Worm (Caenorhabditis elegans) whole organism, L4 larva: ENCODE results near the gene T10B10.9.
A peak's percentile ranks its signal among the peaks of the same experiment; 100 is the strongest.

Source experiments
- F26F4.8 ChIP-seq: fragments of 200-800 bp; sonication (Bioruptor generic); conservative IDR thresholded peaks from 2 replicates; pipeline ENCODE4 v1.3.6; 2022; ENCODE audit warnings: missing genetic modification characterization, missing compliant biosample characterization
- F37D6.2 ChIP-seq: sonication (generic microtip); optimal IDR thresholded peaks from 2 replicates; lab custom pipeline; 2016; ENCODE audit warnings: mild to moderate bottlenecking, missing genetic modification characterization, missing compliant biosample characterization
- F44E2.7 ChIP-seq: fragments of 200-800 bp; sonication (Bioruptor generic); IDR thresholded peaks from 2 replicates; pipeline ENCODE4 v2.1.2; 2022; ENCODE audit warnings: missing genetic modification characterization, missing compliant biosample characterization
- F49E8.2 ChIP-seq: sonication (generic microtip); optimal IDR thresholded peaks from 2 replicates; lab custom pipeline; 2016; ENCODE audit warnings: missing compliant biosample characterization, mild to moderate bottlenecking, missing genetic modification characterization, borderline replicate concordance
- T26A8.4 ChIP-seq: fragments of 200-800 bp; sonication (Bioruptor generic); IDR thresholded peaks from 2 replicates; pipeline ENCODE4 v1.3.6; 2022; ENCODE audit warnings: missing genetic modification characterization, missing compliant biosample characterization
- ZK337.2 ChIP-seq: fragments of 200-800 bp; sonication (Bioruptor generic); IDR thresholded peaks from 2 replicates; pipeline ENCODE4 v1.3.6; 2022; ENCODE audit warnings: missing genetic modification reagents, missing genetic modification characterization, missing compliant biosample characterization
- aha-1 ChIP-seq: fragments of 150-350 bp; peaks from one replicate; lab custom pipeline; 2014; ENCODE audit warnings: missing biosample characterization, missing genetic modification characterization
- ceh-28 ChIP-seq: fragments of 150-350 bp; optimal IDR thresholded peaks from 2 replicates; lab custom pipeline; 2014; ENCODE audit warnings: missing biosample characterization, missing genetic modification reagents, missing genetic modification characterization
- ceh-32 ChIP-seq: sonication (generic microtip); optimal IDR thresholded peaks from 2 replicates; lab custom pipeline; 2016; ENCODE audit warnings: mild to moderate bottlenecking, missing genetic modification characterization, missing compliant biosample characterization; ENCODE audit not compliant: poor library complexity
- ces-1 ChIP-seq: fragments of 150-350 bp; sonication (generic microtip); optimal IDR thresholded peaks from 4 replicates; lab custom pipeline; 2014; ENCODE audit warnings: missing biosample characterization, missing genetic modification reagents, missing genetic modification characterization
- ctbp-1 ChIP-seq: fragments of 200-800 bp; sonication (Bioruptor generic); IDR thresholded peaks from 2 replicates; pipeline ENCODE4 v1.3.6; 2022; ENCODE audit warnings: missing genetic modification reagents, missing genetic modification characterization, missing compliant biosample characterization
- daf-12 ChIP-seq: fragments of 150-350 bp; optimal IDR thresholded peaks from 2 replicates; lab custom pipeline; 2014; ENCODE audit warnings: missing biosample characterization, missing genetic modification reagents, missing genetic modification characterization
- daf-16 ChIP-seq, 3 experiments: sonication (generic microtip); optimal IDR thresholded peaks; 2 replicates each; lab custom pipeline; 2016 to 2017; ENCODE audit warnings: missing genetic modification characterization in 3 of 3, missing genetic modification reagents in 3 of 3, mild to moderate bottlenecking in 2 of 3, missing compliant biosample characterization in 2 of 3, missing biosample characterization in 1 of 3, moderate library complexity in 1 of 3
- daf-19 ChIP-seq: fragments of 200-800 bp; sonication (Bioruptor generic); conservative IDR thresholded peaks from 2 replicates; pipeline ENCODE4 v1.3.6; 2022; ENCODE audit warnings: missing genetic modification characterization, missing compliant biosample characterization
- daf-8 ChIP-seq: fragments of 200-800 bp; sonication (Bioruptor generic); IDR thresholded peaks from 2 replicates; pipeline ENCODE4 v1.3.6; 2022; ENCODE audit warnings: missing genetic modification characterization, missing compliant biosample characterization
- dmd-8 ChIP-seq: fragments of 200-800 bp; sonication (Bioruptor generic); IDR thresholded peaks from 2 replicates; pipeline ENCODE4 v1.3.6; 2022; ENCODE audit warnings: missing genetic modification characterization, missing compliant biosample characterization
- dmd-9 ChIP-seq: fragments of 200-800 bp; sonication (Bioruptor generic); IDR thresholded peaks from 2 replicates; pipeline ENCODE4 v1.3.6; 2022; ENCODE audit warnings: missing genetic modification reagents, missing genetic modification characterization, missing compliant biosample characterization
- duxl-1 ChIP-seq: sonication (generic microtip); optimal IDR thresholded peaks from 2 replicates; lab custom pipeline; 2016; ENCODE audit warnings: mild to moderate bottlenecking, missing genetic modification characterization, moderate library complexity, missing compliant biosample characterization; ENCODE audit not compliant: poor library complexity
- fkh-10 ChIP-seq: fragments of 150-350 bp; optimal IDR thresholded peaks from 2 replicates; lab custom pipeline; 2014; ENCODE audit warnings: missing biosample characterization, missing genetic modification reagents, missing genetic modification characterization
- fos-1 ChIP-seq: fragments of 150-350 bp; optimal IDR thresholded peaks from 2 replicates; lab custom pipeline; 2014; ENCODE audit warnings: missing biosample characterization, missing genetic modification characterization
- gei-8 ChIP-seq: fragments of 200-800 bp; sonication (Bioruptor generic); optimal IDR thresholded peaks from 2 replicates; lab custom pipeline; 2018; ENCODE audit warnings: mild to moderate bottlenecking, missing genetic modification characterization, missing compliant biosample characterization
- hif-1 ChIP-seq, 2 experiments: sonication (generic microtip); optimal IDR thresholded peaks; 2 replicates each; lab custom pipeline; 2016 to 2017; ENCODE audit warnings: missing compliant biosample characterization in 2 of 2, missing genetic modification characterization in 2 of 2, missing genetic modification reagents in 2 of 2, missing genotype in 2 of 2, mild to moderate bottlenecking in 1 of 2
- lin-13 ChIP-seq: fragments of 150-350 bp; optimal IDR thresholded peaks from 2 replicates; lab custom pipeline; 2014; ENCODE audit warnings: missing biosample characterization, missing genetic modification reagents, missing genetic modification characterization
- lin-15B ChIP-seq: fragments of 150-350 bp; sonication (generic microtip); optimal IDR thresholded peaks from 3 replicates; lab custom pipeline; 2014; ENCODE audit warnings: missing biosample characterization, missing genetic modification characterization
- lin-29 ChIP-seq: fragments of 200-800 bp; sonication (Bioruptor generic); IDR thresholded peaks from 2 replicates; pipeline ENCODE4 v1.3.6; 2022; ENCODE audit warnings: missing genetic modification reagents, missing genetic modification characterization, missing compliant biosample characterization
- lin-39 ChIP-seq: fragments of 150-350 bp; optimal IDR thresholded peaks from 2 replicates; lab custom pipeline; 2014; ENCODE audit warnings: missing biosample characterization, missing genetic modification reagents, missing genetic modification characterization
- madf-9 ChIP-seq: fragments of 200-800 bp; sonication (Bioruptor generic); conservative IDR thresholded peaks from 2 replicates; pipeline ENCODE4 v1.3.6; 2022; ENCODE audit warnings: missing genetic modification reagents, missing genetic modification characterization, missing compliant biosample characterization
- mdl-1 ChIP-seq, 2 experiments: fragments of 150-350 bp in 1 of 2; sonication (generic microtip) in 1 of 2; optimal IDR thresholded peaks; 2 replicates each; lab custom pipeline; 2014 to 2017; ENCODE audit warnings: missing biosample characterization in 2 of 2, missing genetic modification characterization in 2 of 2
- mdt-29 ChIP-seq: fragments of 200-800 bp; sonication (Bioruptor generic); IDR thresholded peaks from 2 replicates; pipeline ENCODE4 v1.3.6; 2022; ENCODE audit warnings: missing genetic modification reagents, missing genetic modification characterization, missing compliant biosample characterization
- mes-2 ChIP-seq: sonication (generic microtip); optimal IDR thresholded peaks from 2 replicates; lab custom pipeline; 2016; ENCODE audit warnings: missing genotype, mild to moderate bottlenecking, missing genetic modification characterization, missing compliant biosample characterization; ENCODE audit not compliant: poor library complexity, severe bottlenecking
- nhr-10 ChIP-seq: fragments of 150-350 bp; optimal IDR thresholded peaks from 2 replicates; lab custom pipeline; 2014; ENCODE audit warnings: missing biosample characterization, missing genetic modification characterization
- nhr-102 ChIP-seq: sonication (generic microtip); optimal IDR thresholded peaks from 2 replicates; lab custom pipeline; 2016; ENCODE audit warnings: mild to moderate bottlenecking, missing genetic modification characterization, moderate library complexity, missing compliant biosample characterization
- nhr-11 ChIP-seq: fragments of 150-350 bp; optimal IDR thresholded peaks from 2 replicates; lab custom pipeline; 2014; ENCODE audit warnings: missing biosample characterization, missing genetic modification characterization
- nhr-111 ChIP-seq: fragments of 200-800 bp; sonication (Bioruptor generic); optimal IDR thresholded peaks from 2 replicates; lab custom pipeline; 2018; ENCODE audit warnings: mild to moderate bottlenecking, missing genetic modification characterization, missing compliant biosample characterization
- nhr-237 ChIP-seq: sonication (generic microtip); optimal IDR thresholded peaks from 2 replicates; lab custom pipeline; 2017; ENCODE audit warnings: missing biosample characterization, missing genetic modification characterization
- nhr-28 ChIP-seq: fragments of 150-350 bp; optimal IDR thresholded peaks from 2 replicates; lab custom pipeline; 2014; ENCODE audit warnings: missing biosample characterization, missing genetic modification characterization
- nhr-41 ChIP-seq: fragments of 200-800 bp; sonication (Bioruptor generic); IDR thresholded peaks from 2 replicates; pipeline ENCODE4 v1.3.6; 2022; ENCODE audit warnings: missing genetic modification reagents, missing genetic modification characterization, missing compliant biosample characterization
- nhr-42 ChIP-seq: fragments of 200-800 bp; sonication (Bioruptor generic); IDR thresholded peaks from 2 replicates; pipeline ENCODE4 v1.3.6; 2022; ENCODE audit warnings: missing genetic modification characterization, missing compliant biosample characterization
- nhr-48 ChIP-seq: sonication (generic microtip); optimal IDR thresholded peaks from 2 replicates; lab custom pipeline; 2016; ENCODE audit warnings: mild to moderate bottlenecking, missing genetic modification characterization, missing compliant biosample characterization
- nhr-77 ChIP-seq: fragments of 150-350 bp; optimal IDR thresholded peaks from 2 replicates; lab custom pipeline; 2014; ENCODE audit warnings: missing biosample characterization, missing genetic modification characterization
- php-3 ChIP-seq: fragments of 200-800 bp; sonication (Bioruptor generic); IDR thresholded peaks from 2 replicates; pipeline ENCODE4 v1.3.6; 2022; ENCODE audit warnings: missing genetic modification reagents, missing genetic modification characterization, missing compliant biosample characterization
- sdz-12 ChIP-seq: fragments of 200-800 bp; sonication (Bioruptor generic); optimal IDR thresholded peaks from 2 replicates; lab custom pipeline; 2018; ENCODE audit warnings: mild to moderate bottlenecking, missing genetic modification characterization, missing compliant biosample characterization
- set-16 ChIP-seq: fragments of 200-800 bp; sonication (Bioruptor generic); IDR thresholded peaks from 2 replicates; pipeline ENCODE4 v1.3.6; 2022; ENCODE audit warnings: missing genetic modification reagents, missing genetic modification characterization, missing compliant biosample characterization
- spr-1 ChIP-seq: sonication (generic microtip); optimal IDR thresholded peaks from 2 replicates; lab custom pipeline; 2016; ENCODE audit warnings: mild to moderate bottlenecking, missing genetic modification characterization, missing compliant biosample characterization
- spr-3 ChIP-seq: fragments of 200-800 bp; sonication (Bioruptor generic); optimal IDR thresholded peaks from 2 replicates; lab custom pipeline; 2018; ENCODE audit warnings: mild to moderate bottlenecking, missing genetic modification characterization, missing compliant biosample characterization
- tra-1 ChIP-seq: fragments of 200-800 bp; sonication (Bioruptor generic); IDR thresholded peaks from 2 replicates; pipeline ENCODE4 v1.3.6; 2022; ENCODE audit warnings: missing genetic modification reagents, missing genetic modification characterization, missing compliant biosample characterization
- unc-39 ChIP-seq: sonication (generic microtip); optimal IDR thresholded peaks from 2 replicates; lab custom pipeline; 2017; ENCODE audit warnings: missing biosample characterization, missing genetic modification characterization
- ztf-11 ChIP-seq: fragments of 150-350 bp; optimal IDR thresholded peaks from 2 replicates; lab custom pipeline; 2014; ENCODE audit warnings: missing biosample characterization, missing genetic modification characterization
- ztf-7 ChIP-seq: fragments of 150-350 bp; optimal IDR thresholded peaks from 2 replicates; lab custom pipeline; 2014; ENCODE audit warnings: missing biosample characterization, missing genetic modification characterization

T10B10.9 gene

ce11 chrX:15146415-15147210, 17.6 kb upstream of the T10B10.9 start:
- no peak for TF ChIP-seq nhr-10 (tag; lab: Kevin White, UChicago)
- 0 out of 2 replicates have a peak, but pooled peaks have one; percentile 53 for TF ChIP-seq ctbp-1 (GFP tag; lab: Robert Waterston, UW)
- TF ChIP-seq nhr-111 (GFP tag; lab: Kevin White, UChicago): peak; percentile 63
- TF ChIP-seq F49E8.2 (tag; lab: Kevin White, UChicago): no peak
- TF ChIP-seq set-16 (GFP tag; lab: Robert Waterston, UW): no peak
- TF ChIP-seq daf-16 (GFP tag; optimal IDR thresholded peaks at IDR 0.05; lab: Kevin White, UChicago): peak in 1 of 2 experiments; percentile 71
- TF ChIP-seq daf-16 (tag; optimal IDR thresholded peaks at IDR 0.05; lab: Kevin White, UChicago): no peak
- no peak for TF ChIP-seq spr-3 (GFP tag; lab: Kevin White, UChicago)
- no peak for TF ChIP-seq ztf-11 (tag; lab: Kevin White, UChicago)
- no peak for TF ChIP-seq hif-1 (tag; optimal IDR thresholded peaks at IDR 0.05; lab: Kevin White, UChicago)
- no peak for TF ChIP-seq nhr-48 (tag; lab: Kevin White, UChicago)
- TF ChIP-seq ceh-32 (tag; lab: Kevin White, UChicago): no peak
- 0 out of 2 replicates have a peak, but pooled peaks have one; percentile 48 for TF ChIP-seq nhr-41 (GFP tag; lab: Robert Waterston, UW)
- TF ChIP-seq mdl-1 (tag; optimal IDR thresholded peaks at IDR 0.05; lab: Kevin White, UChicago): no peak
- no peak for TF ChIP-seq daf-12 (tag; lab: Kevin White, UChicago)
- TF ChIP-seq sdz-12 (GFP tag; lab: Kevin White, UChicago): no peak
- TF ChIP-seq nhr-102 (tag; lab: Kevin White, UChicago): no peak
- TF ChIP-seq madf-9 (GFP tag; lab: Robert Waterston, UW): 0 out of 2 replicates have a peak, but pooled peaks have one; percentile 54
- peak; percentile 91 for TF ChIP-seq aha-1 (tag; lab: Kevin White, UChicago)
- TF ChIP-seq spr-1: peak; percentile 8
- peak; percentile 47 for TF ChIP-seq ces-1 (GFP tag; lab: Kevin White, UChicago)
- peak; percentile 50 for TF ChIP-seq lin-13 (GFP tag; lab: Kevin White, UChicago)
- TF ChIP-seq mdt-29 (GFP tag; lab: Robert Waterston, UW): no peak
- TF ChIP-seq daf-8: no peak
- TF ChIP-seq ztf-7 (tag; lab: Kevin White, UChicago): no peak
- no peak for TF ChIP-seq F37D6.2 (tag; lab: Kevin White, UChicago)
- TF ChIP-seq fos-1: no peak
- no peak for TF ChIP-seq nhr-42
- peak; percentile 39; the same call in 1 of the 2 replicates for TF ChIP-seq php-3 (GFP tag; lab: Robert Waterston, UW)
- TF ChIP-seq gei-8: peak; percentile 51
- TF ChIP-seq duxl-1 (tag; lab: Kevin White, UChicago): peak; percentile 70
- no peak for TF ChIP-seq lin-29 (GFP tag; lab: Robert Waterston, UW)
- no peak for TF ChIP-seq nhr-28 (tag; lab: Kevin White, UChicago)
- peak; percentile 48; the same call in 1 of the 2 replicates for TF ChIP-seq ZK337.2 (GFP tag; lab: Robert Waterston, UW)
- no peak for TF ChIP-seq nhr-237 (tag; lab: Kevin White, UChicago)
- no peak for TF ChIP-seq nhr-11 (tag; lab: Kevin White, UChicago)
- TF ChIP-seq dmd-9: 0 out of 2 replicates have a peak, but pooled peaks have one; percentile 44
- 0 out of 2 replicates have a peak, but pooled peaks have one; percentile 56 for TF ChIP-seq tra-1
- TF ChIP-seq F44E2.7: no peak
- TF ChIP-seq unc-39 (tag; lab: Kevin White, UChicago): no peak
- no peak for TF ChIP-seq lin-39 (tag; lab: Kevin White, UChicago)
- no peak for TF ChIP-seq nhr-77 (tag; lab: Kevin White, UChicago)
- peak; percentile 75 for TF ChIP-seq F26F4.8 (GFP tag; lab: Robert Waterston, UW)
- peak; percentile 55; the same call in 1 of the 2 replicates for TF ChIP-seq T26A8.4 (GFP tag; lab: Robert Waterston, UW)
- no peak for TF ChIP-seq ceh-28 (tag; lab: Kevin White, UChicago)
- peak; percentile 75 for TF ChIP-seq mes-2
- no peak for TF ChIP-seq lin-15B
- peak; percentile 83 for TF ChIP-seq dmd-8 (GFP tag; lab: Robert Waterston, UW)
- peak; percentile 57; the same call in 1 of the 2 replicates for TF ChIP-seq daf-19 (GFP tag; lab: Robert Waterston, UW)
- no peak for TF ChIP-seq fkh-10 (GFP tag; lab: Kevin White, UChicago)
